Fruit fly (Drosophila melanogaster) whole organism, embryonic: ENCODE results near the gene THG.

ENCODE experiments used
- CG11247 ChIP-seq: fragments of 200-800 bp; sonication (Bioruptor generic); IDR thresholded peaks from 2 replicates; pipeline ENCODE4 v1.3.6; 2022; ENCODE audit warnings: missing biosample characterization, missing genetic modification characterization
- CG12659 ChIP-seq: fragments of 200-800 bp; sonication (Bioruptor generic); optimal IDR thresholded peaks from 3 replicates; lab custom pipeline; 2017; ENCODE audit warnings: mild to moderate bottlenecking, missing biosample characterization, missing genetic modification reagents, missing genetic modification characterization
- CG12942 ChIP-seq: fragments of 200-800 bp; sonication (Bioruptor generic); optimal IDR thresholded peaks from 3 replicates; lab custom pipeline; 2016; ENCODE audit warnings: missing biosample characterization, missing genetic modification characterization
- CG15601 ChIP-seq: fragments of 200-800 bp; sonication (Bioruptor generic); optimal IDR thresholded peaks from 3 replicates; lab custom pipeline; 2019; ENCODE audit warnings: missing biosample characterization, mild to moderate bottlenecking, missing genetic modification characterization, moderate library complexity
- CG15696 ChIP-seq: fragments of 200-800 bp; sonication (Bioruptor generic); optimal IDR thresholded peaks from 2 replicates; lab custom pipeline; 2019; ENCODE audit warnings: missing biosample characterization, mild to moderate bottlenecking, missing genetic modification characterization, moderate library complexity
- CG1602 ChIP-seq: fragments of 200-800 bp; sonication (Bioruptor generic); optimal IDR thresholded peaks from 3 replicates; lab custom pipeline; 2016; ENCODE audit warnings: missing biosample characterization, missing genetic modification characterization
- CG16779 ChIP-seq: fragments of 200-800 bp; sonication (Bioruptor generic); IDR thresholded peaks from 2 replicates; pipeline ENCODE4 v1.3.6; 2022; ENCODE audit warnings: missing biosample characterization, missing genetic modification characterization
- CG16863 ChIP-seq: fragments of 200-800 bp; sonication (Bioruptor generic); optimal IDR thresholded peaks from 3 replicates; lab custom pipeline; 2016; ENCODE audit warnings: missing biosample characterization, missing genetic modification characterization
- CG17385 ChIP-seq: fragments of 200-800 bp; sonication (Bioruptor generic); optimal IDR thresholded peaks from 3 replicates; lab custom pipeline; 2018; ENCODE audit warnings: missing biosample characterization, mild to moderate bottlenecking, missing genetic modification characterization
- CG17829 ChIP-seq: fragments of 200-800 bp; optimal IDR thresholded peaks from 2 replicates; lab custom pipeline; 2019; ENCODE audit warnings: missing biosample characterization, mild to moderate bottlenecking, missing genetic modification characterization, moderate library complexity
- CG2678 ChIP-seq: fragments of 200-800 bp; sonication (Bioruptor generic); optimal IDR thresholded peaks from 3 replicates; lab custom pipeline; 2019; ENCODE audit warnings: missing biosample characterization, mild to moderate bottlenecking, missing genetic modification characterization, moderate library complexity
- CG2889 ChIP-seq: fragments of 200-800 bp; sonication (Bioruptor generic); IDR thresholded peaks from 3 replicates; pipeline ENCODE4 v1.3.6; 2022; ENCODE audit warnings: missing biosample characterization, missing genetic modification characterization
- CG6175 ChIP-seq: fragments of 200-800 bp; sonication (Bioruptor generic); IDR thresholded peaks from 3 replicates; pipeline ENCODE4 v1.3.6; 2022; ENCODE audit warnings: missing biosample characterization, missing genetic modification characterization
- CG6254 ChIP-seq: fragments of 200-800 bp; sonication (Bioruptor generic); optimal IDR thresholded peaks from 3 replicates; lab custom pipeline; 2017; ENCODE audit warnings: mild to moderate bottlenecking, missing biosample characterization, missing genetic modification reagents, missing genetic modification characterization
- CG8478 ChIP-seq: fragments of >200 bp; optimal IDR thresholded peaks from 2 replicates; lab custom pipeline; 2018
- CrebB ChIP-seq: fragments of 200-800 bp; sonication (Bioruptor generic); optimal IDR thresholded peaks from 3 replicates; lab custom pipeline; 2018; ENCODE audit warnings: missing biosample characterization, mild to moderate bottlenecking, missing genetic modification characterization
- D19B ChIP-seq: fragments of 200-800 bp; sonication (Bioruptor generic); optimal IDR thresholded peaks from 2 replicates; lab custom pipeline; 2017; ENCODE audit warnings: missing biosample characterization, mild to moderate bottlenecking, missing genetic modification characterization
- Dbx ChIP-seq: fragments of 200-800 bp; sonication (Bioruptor generic); IDR thresholded peaks from 3 replicates; pipeline ENCODE4 v1.3.6; 2022; ENCODE audit warnings: missing biosample characterization, missing genetic modification characterization
- Elba2 ChIP-seq: fragments of 200-800 bp; sonication (Bioruptor generic); optimal IDR thresholded peaks from 3 replicates; lab custom pipeline; 2016; ENCODE audit warnings: missing biosample characterization, missing genetic modification characterization
- Gug ChIP-seq: fragments of 200-800 bp; sonication (Bioruptor generic); IDR thresholded peaks from 4 replicates; pipeline ENCODE4 v1.3.6; 2022; ENCODE audit warnings: missing biosample characterization, missing genetic modification characterization
- HLH3B ChIP-seq: fragments of 200-800 bp; sonication (Bioruptor generic); IDR thresholded peaks from 2 replicates; pipeline ENCODE4 v1.3.6; 2022; ENCODE audit warnings: missing biosample characterization, missing genetic modification characterization
- HLHmδ ChIP-seq: fragments of 200-800 bp; sonication (Bioruptor generic); optimal IDR thresholded peaks from 2 replicates; lab custom pipeline; 2018; ENCODE audit warnings: missing biosample characterization, mild to moderate bottlenecking, missing genetic modification characterization, moderate library complexity
- Hr39 ChIP-seq: fragments of >200 bp; optimal IDR thresholded peaks from 2 replicates; lab custom pipeline; 2017
- Hr51 ChIP-seq, 2 experiments: fragments of 200-800 bp; sonication (Bioruptor generic); optimal IDR thresholded peaks; 2 replicates in 1 of 2; 3 replicates in 1 of 2; lab custom pipeline; 2016 to 2018; ENCODE audit warnings: missing biosample characterization in 2 of 2, missing genetic modification characterization in 2 of 2, mild to moderate bottlenecking in 1 of 2, moderate library complexity in 1 of 2
- MBD-R2 ChIP-seq: fragments of 200-800 bp; sonication (Bioruptor generic); IDR thresholded peaks from 2 replicates; pipeline ENCODE4 v1.3.6; 2022; ENCODE audit warnings: missing biosample characterization, missing genetic modification characterization
- Nf-YA ChIP-seq: fragments of 200-800 bp; sonication (Bioruptor generic); IDR thresholded peaks from 2 replicates; pipeline ENCODE4 v1.3.6; 2022; ENCODE audit warnings: missing biosample characterization, missing genetic modification characterization
- Oli ChIP-seq: fragments of 200-800 bp; sonication (Bioruptor generic); optimal IDR thresholded peaks from 2 replicates; lab custom pipeline; 2018; ENCODE audit warnings: missing biosample characterization, mild to moderate bottlenecking, missing genetic modification characterization, moderate library complexity
- Rfx ChIP-seq: fragments of 200-800 bp; sonication (Bioruptor generic); IDR thresholded peaks from 2 replicates; pipeline ENCODE4 v1.3.6; 2022; ENCODE audit warnings: missing biosample characterization, missing genetic modification characterization
- ara ChIP-seq: fragments of 200-800 bp; sonication (Bioruptor generic); IDR thresholded peaks from 2 replicates; pipeline ENCODE4 v1.3.6; 2022; ENCODE audit warnings: missing biosample characterization, missing genetic modification characterization
- ash1 ChIP-seq: fragments of 200-800 bp; sonication (Bioruptor generic); optimal IDR thresholded peaks from 2 replicates; lab custom pipeline; 2018; ENCODE audit warnings: missing biosample characterization, mild to moderate bottlenecking, missing genetic modification characterization
- az2 ChIP-seq: fragments of 200-800 bp; sonication (Bioruptor generic); optimal IDR thresholded peaks from 3 replicates; lab custom pipeline; 2016; ENCODE audit warnings: missing biosample characterization, missing genetic modification characterization
- bbx ChIP-seq: fragments of 200-800 bp; sonication (Bioruptor generic); IDR thresholded peaks from 2 replicates; pipeline ENCODE4 v1.3.6; 2022; ENCODE audit warnings: missing biosample characterization, missing genetic modification characterization; ENCODE audit not compliant: partially characterized antibody
- cas ChIP-seq: fragments of 200-800 bp; sonication (Bioruptor generic); IDR thresholded peaks from 2 replicates; pipeline ENCODE4 v1.3.6; 2022; ENCODE audit warnings: missing biosample characterization, missing genetic modification characterization
- dimm ChIP-seq: fragments of 200-800 bp; sonication (Bioruptor generic); IDR thresholded peaks from 2 replicates; pipeline ENCODE4 v1.3.6; 2022; ENCODE audit warnings: missing biosample characterization, missing genetic modification characterization
- dmrt99B ChIP-seq: fragments of 200-800 bp; sonication (Bioruptor generic); optimal IDR thresholded peaks from 2 replicates; lab custom pipeline; 2018; ENCODE audit warnings: missing biosample characterization, mild to moderate bottlenecking, missing genetic modification characterization, moderate library complexity
- eyg ChIP-seq: fragments of 200-800 bp; sonication (Bioruptor generic); optimal IDR thresholded peaks from 3 replicates; lab custom pipeline; 2016; ENCODE audit warnings: missing biosample characterization, missing genetic modification characterization
- gt ChIP-seq: fragments of 200-800 bp; sonication (Bioruptor generic); IDR thresholded peaks from 2 replicates; pipeline ENCODE4 v1.3.6; 2022; ENCODE audit warnings: missing biosample characterization, missing genetic modification characterization
- jigr1 ChIP-seq: fragments of 200-800 bp; sonication (Bioruptor generic); IDR thresholded peaks from 3 replicates; pipeline ENCODE4 v1.3.6; 2022; ENCODE audit warnings: missing biosample characterization, missing genetic modification characterization
- lilli ChIP-seq: fragments of 200-800 bp; sonication (Bioruptor generic); optimal IDR thresholded peaks from 3 replicates; lab custom pipeline; 2016; ENCODE audit warnings: missing biosample characterization, missing genetic modification characterization
- nau ChIP-seq: fragments of 200-800 bp; sonication (Bioruptor generic); optimal IDR thresholded peaks from 3 replicates; lab custom pipeline; 2017; ENCODE audit warnings: missing biosample characterization, mild to moderate bottlenecking, missing genetic modification characterization, missing genetic modification reagents
- nmo ChIP-seq: fragments of 200-800 bp; sonication (Bioruptor generic); optimal IDR thresholded peaks from 2 replicates; lab custom pipeline; 2018; ENCODE audit warnings: missing biosample characterization, mild to moderate bottlenecking, missing genetic modification characterization, moderate library complexity
- prd ChIP-seq, 3 experiments: fragments of >200 bp in 2 of 3; fragments of 200-800 bp in 1 of 3; sonication (Bioruptor generic) in 1 of 3; optimal IDR thresholded peaks in 2 of 3; IDR thresholded peaks in 1 of 3; 2 replicates in 2 of 3; 3 replicates in 1 of 3; pipeline versions ENCODE4 v1.3.6 to Lab custom; 2017 to 2022; ENCODE audit warnings: missing biosample characterization in 1 of 3, missing genetic modification characterization in 1 of 3
- pzg ChIP-seq: fragments of 200-800 bp; sonication (Bioruptor generic); optimal IDR thresholded peaks from 3 replicates; lab custom pipeline; 2018; ENCODE audit warnings: missing biosample characterization, mild to moderate bottlenecking, missing genetic modification characterization, moderate library complexity
- sens ChIP-seq: fragments of 200-800 bp; sonication (Bioruptor generic); peaks from one replicate; lab custom pipeline; 2016; ENCODE audit warnings: missing biosample characterization, missing genetic modification characterization
- sens-2 ChIP-seq: fragments of 200-800 bp; sonication (Bioruptor generic); IDR thresholded peaks from 2 replicates; pipeline ENCODE4 v1.3.6; 2022; ENCODE audit warnings: missing biosample characterization, missing genetic modification characterization
- sna ChIP-seq: fragments of 200-800 bp; sonication (Bioruptor generic); IDR thresholded peaks from 2 replicates; pipeline ENCODE4 v1.3.6; 2022; ENCODE audit warnings: missing biosample characterization, missing genetic modification characterization; ENCODE audit not compliant: partially characterized antibody
- tgo ChIP-seq: fragments of 200-800 bp; sonication (Bioruptor generic); IDR thresholded peaks from 3 replicates; pipeline ENCODE4 v1.3.6; 2022; ENCODE audit warnings: missing biosample characterization, missing genetic modification characterization
- tx ChIP-seq: fragments of 200-800 bp; sonication (Bioruptor generic); optimal IDR thresholded peaks from 2 replicates; lab custom pipeline; 2016; ENCODE audit warnings: missing biosample characterization, missing genetic modification characterization
- yki ChIP-seq: fragments of >200 bp; optimal IDR thresholded peaks from 3 replicates; lab custom pipeline; 2018
- zen ChIP-seq: fragments of 200-800 bp; sonication (Bioruptor generic); optimal IDR thresholded peaks from 3 replicates; lab custom pipeline; 2018; ENCODE audit warnings: missing biosample characterization, mild to moderate bottlenecking, missing genetic modification characterization, moderate library complexity
- zen2 ChIP-seq: fragments of 200-800 bp; sonication (Bioruptor generic); IDR thresholded peaks from 3 replicates; pipeline ENCODE4 v1.3.6; 2022; ENCODE audit warnings: missing biosample characterization, missing genetic modification characterization; ENCODE audit not compliant: partially characterized antibody
- zfh1 ChIP-seq: fragments of 200-800 bp; sonication (Bioruptor generic); IDR thresholded peaks from 3 replicates; pipeline ENCODE4 v1.3.6; 2022; ENCODE audit warnings: missing biosample characterization, missing genetic modification characterization

Gene THG

dm6 chr2L:15011779-15012178 is 2.3 kb upstream of the THG start (continued):
- no peak for TF ChIP-seq HLH3B (GFP tag; lab: Robert Waterston, UW)
- no peak for TF ChIP-seq Oli (tag; lab: Kevin White, UChicago)
- no peak for TF ChIP-seq CG17829 (tag; lab: Kevin White, UChicago)
- no peak for TF ChIP-seq sens-2 (GFP tag; lab: Robert Waterston, UW)
- no peak for TF ChIP-seq CG1602 (GFP tag; lab: Kevin White, UChicago)
- TF ChIP-seq sens (GFP tag; lab: Kevin White, UChicago): no peak
- TF ChIP-seq az2 (GFP tag; lab: Kevin White, UChicago): no peak
- no peak for TF ChIP-seq gt (GFP tag; lab: Robert Waterston, UW)
- no peak for TF ChIP-seq sna (GFP tag; lab: Robert Waterston, UW)
- no peak for TF ChIP-seq CG12659 (GFP tag; lab: Kevin White, UChicago)
- no peak for TF ChIP-seq bbx (GFP tag; lab: Robert Waterston, UW)
- no peak for TF ChIP-seq ara
- peak in 1 of 2 experiments; percentile 39 for TF ChIP-seq Hr51 (GFP tag; optimal IDR thresholded peaks at IDR 0.05; lab: Kevin White, UChicago)
- no peak for TF ChIP-seq Rfx (GFP tag; lab: Robert Waterston, UW)
- no peak for TF ChIP-seq CG6175 (GFP tag; lab: Robert Waterston, UW)
- TF ChIP-seq CG11247: no peak
- TF ChIP-seq CG2889: no peak
- TF ChIP-seq CG2678: no peak
- TF ChIP-seq CG15601 (tag; lab: Kevin White, UChicago): no peak
- TF ChIP-seq zfh1 (GFP tag; lab: Robert Waterston, UW): no peak
- TF ChIP-seq, all 482 proteins: peak for 11

dm6 chr2L:15008034-15008433 is 1.5 kb downstream of the THG start:
- TF ChIP-seq CG6175 (GFP tag; lab: Robert Waterston, UW) (no peak), MBD-R2 (0 out of 2 replicates have a peak, but pooled peaks have one; percentile 0), lilli (GFP tag; lab: Kevin White, UChicago) (no peak), CG12942 (GFP tag; lab: Kevin White, UChicago) (no peak), yki (lab: Kevin White, UChicago) (no peak), dmrt99B (tag; lab: Kevin White, UChicago) (no peak), CG17385 (no peak), tx (GFP tag; lab: Kevin White, UChicago) (no peak), D19B (GFP tag; lab: Kevin White, UChicago) (no peak), zen (tag; lab: Kevin White, UChicago) (no peak), ash1 (GFP tag; lab: Kevin White, UChicago) (no peak), eyg (GFP tag; lab: Kevin White, UChicago) (no peak), CG8478 (peak; percentile 34), Dbx (GFP tag; lab: Robert Waterston, UW) (no peak), HLHmδ (no peak), CG16863 (GFP tag; lab: Kevin White, UChicago) (no peak), zen2 (GFP tag; lab: Robert Waterston, UW) (no peak), jigr1 (GFP tag; lab: Robert Waterston, UW) (no peak), CrebB (tag; lab: Kevin White, UChicago) (no peak), nmo (GFP tag; lab: Kevin White, UChicago) (no peak), Hr39 (lab: Kevin White, UChicago) (no peak), CG15696 (tag; lab: Kevin White, UChicago) (no peak), nau (GFP tag; lab: Kevin White, UChicago) (no peak), tgo (no peak), sens-2 (GFP tag; lab: Robert Waterston, UW) (no peak), cas (no peak), CG16779 (GFP tag; lab: Robert Waterston, UW) (0 out of 2 replicates have a peak, but pooled peaks have one; percentile 39), prd (optimal IDR thresholded peaks at IDR 0.05; lab: Kevin White, UChicago) (no peak), prd (GFP tag; IDR thresholded peaks at IDR 0.05; lab: Robert Waterston, UW) (no peak), CG6254 (GFP tag; lab: Kevin White, UChicago) (no peak), zfh1 (GFP tag; lab: Robert Waterston, UW) (no peak), dimm (GFP tag; lab: Robert Waterston, UW) (no peak), Nf-YA (GFP tag; lab: Robert Waterston, UW) (no peak), Elba2 (GFP tag; lab: Kevin White, UChicago) (no peak), pzg (no peak), Gug (GFP tag; lab: Robert Waterston, UW) (no peak)
